Worm (Caenorhabditis elegans) whole organism, midembryonic: ENCODE measurements around the gene tag-321.

Experiments
- T22C8.4 ChIP-seq: fragments of 200-800 bp; sonication (Bioruptor generic); IDR thresholded peaks from 2 replicates; pipeline ENCODE4 v1.3.6; 2022; ENCODE audit warnings: missing genetic modification characterization, missing compliant biosample characterization
- cog-1 ChIP-seq: sonication (generic microtip); optimal IDR thresholded peaks from 2 replicates; lab custom pipeline; 2016; ENCODE audit warnings: missing genetic modification characterization, missing compliant biosample characterization
- flt-1 ChIP-seq: fragments of 200-800 bp; sonication (Bioruptor generic); IDR thresholded peaks from 2 replicates; pipeline ENCODE4 v1.3.6; 2022; ENCODE audit warnings: missing genetic modification characterization, missing compliant biosample characterization
- klf-2 ChIP-seq: fragments of 200-800 bp; sonication (Bioruptor generic); conservative IDR thresholded peaks from 2 replicates; pipeline ENCODE4 v1.3.6; 2022; ENCODE audit warnings: missing genetic modification reagents, missing genetic modification characterization, missing compliant biosample characterization
- med-1 ChIP-seq: sonication (generic microtip); optimal IDR thresholded peaks from 2 replicates; lab custom pipeline; 2017; ENCODE audit warnings: missing genetic modification characterization, mild to moderate bottlenecking, missing compliant biosample characterization, antibody characterized with exemption, missing genetic modification reagents; ENCODE audit not compliant: insufficient read depth
- ref-1 ChIP-seq: fragments of 200-800 bp; sonication (Bioruptor generic); conservative IDR thresholded peaks from 2 replicates; pipeline ENCODE4 v1.3.6; 2022; ENCODE audit warnings: missing genetic modification reagents, missing genetic modification characterization, missing compliant biosample characterization
- tab-1 ChIP-seq: fragments of 200-800 bp; sonication (Bioruptor generic); IDR thresholded peaks from 2 replicates; pipeline ENCODE4 v1.3.6; 2022; ENCODE audit warnings: missing genetic modification characterization, missing compliant biosample characterization
- ztf-23 ChIP-seq: fragments of 200-800 bp; sonication (Bioruptor generic); IDR thresholded peaks from 2 replicates; pipeline ENCODE4 v1.3.6; 2022; ENCODE audit warnings: missing genetic modification reagents, missing genetic modification characterization, missing compliant biosample characterization
- ztf-29 ChIP-seq: fragments of 200-800 bp; sonication (Bioruptor generic); IDR thresholded peaks from 2 replicates; pipeline ENCODE4 v1.3.6; 2022; ENCODE audit warnings: missing genetic modification reagents, missing genetic modification characterization, missing compliant biosample characterization

DNA sequence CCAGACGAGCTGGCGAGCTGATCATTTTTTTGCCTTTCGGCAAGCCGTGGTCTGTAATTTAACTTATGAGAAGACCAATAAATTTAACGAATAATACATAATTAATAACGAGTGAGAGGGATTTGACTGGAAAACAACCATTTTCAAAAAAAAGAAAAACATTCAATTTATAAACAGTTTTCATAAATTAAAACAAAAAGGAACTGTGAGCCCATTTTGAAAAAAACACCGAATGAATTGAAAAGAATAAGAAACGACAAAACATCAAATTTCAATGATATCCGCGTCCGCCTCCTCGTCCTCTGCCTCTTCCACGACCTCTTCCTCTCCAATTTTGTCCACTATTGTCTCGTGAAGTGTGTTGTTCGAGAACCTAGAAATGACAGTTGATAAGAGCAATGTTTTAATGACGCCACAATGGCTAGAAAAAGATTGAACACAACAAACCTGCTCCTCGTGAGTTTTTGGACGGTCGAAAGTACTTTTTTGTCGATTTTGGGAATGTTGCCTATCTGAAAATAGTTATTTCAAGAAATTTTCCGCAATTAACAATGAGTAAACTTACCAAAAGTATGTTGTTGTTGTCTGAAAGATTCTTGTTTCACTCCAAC lies at the start of gene tag-321:
- TF ChIP-seq klf-2 (GFP tag; lab: Robert Waterston, UW) (no peak), ref-1 (GFP tag; lab: Robert Waterston, UW) (no peak), ztf-23 (GFP tag; lab: Robert Waterston, UW) (no peak), flt-1 (GFP tag; lab: Robert Waterston, UW) (no peak), tab-1 (GFP tag; lab: Robert Waterston, UW) (no peak), ztf-29 (GFP tag; lab: Robert Waterston, UW) (no peak), T22C8.4 (GFP tag; lab: Robert Waterston, UW) (no peak), med-1 (GFP tag; lab: Kevin White, UChicago) (no peak), cog-1 (no peak)
